Fruit fly (Drosophila melanogaster): ENCODE data around the gene CG6015.

The CG6015 gene

DNA sequence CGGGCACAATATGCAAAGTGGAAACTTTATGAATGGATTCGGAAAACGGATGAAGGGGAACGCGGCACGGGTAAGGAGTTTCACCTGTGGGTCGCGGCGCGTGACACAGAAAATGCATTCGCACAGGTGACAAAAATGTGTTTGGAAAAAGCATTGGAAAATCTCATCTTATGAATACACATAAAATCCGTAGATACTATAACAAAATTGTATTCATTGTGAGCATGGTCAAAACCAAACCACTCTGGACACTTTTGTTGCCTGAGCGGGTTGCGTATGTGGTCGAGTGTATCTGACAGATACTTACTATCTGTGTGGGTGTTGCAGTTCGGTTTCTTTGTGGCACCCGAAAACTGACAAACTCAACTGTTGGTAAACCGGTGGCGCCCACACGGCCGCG lies 5.4 kb upstream of the CG6015 start (continued):
- TF ChIP-seq CG3032 (tag; optimal IDR thresholded peaks at IDR 0.05) (peak; percentile 22), spab (GFP tag; optimal IDR thresholded peaks at IDR 0.05) (no peak), Eip93F (GFP tag; optimal IDR thresholded peaks at IDR 0.05) (no peak), CG6808 (GFP tag; optimal IDR thresholded peaks at IDR 0.05) (peak; percentile 21), eg (GFP tag; IDR thresholded peaks at IDR 0.05) (peak; percentile 94), lz (GFP tag; optimal IDR thresholded peaks at IDR 0.05) (peak; percentile 65), Ets21C (GFP tag; optimal IDR thresholded peaks at IDR 0.05) (no peak), CG11762 (GFP tag; optimal IDR thresholded peaks at IDR 0.05; ENCODE audit: insufficient read depth) (no peak), CG11902 (GFP tag; optimal IDR thresholded peaks at IDR 0.05) (peak; percentile 35)

DNA sequence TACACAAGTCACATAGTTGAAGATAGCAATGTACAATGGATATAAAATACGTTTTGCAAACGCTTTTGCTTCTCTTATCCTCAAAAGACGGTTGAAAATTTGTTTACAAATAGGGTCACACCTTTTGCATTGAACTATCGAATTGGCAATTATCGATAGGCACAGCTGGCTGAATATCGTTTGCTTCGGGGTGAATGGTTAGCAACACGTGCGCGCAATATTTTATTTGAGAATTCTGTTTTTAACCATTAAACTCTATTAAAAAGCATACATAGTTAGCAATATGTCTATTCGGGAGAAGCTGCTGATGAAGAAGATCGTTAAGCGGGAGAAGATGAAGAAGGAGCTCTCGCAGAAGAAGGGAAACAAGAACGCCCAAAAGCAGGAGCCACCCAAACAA lies 1.5 kb upstream of the CG6015 start:
- no peak for TF ChIP-seq CG15336 (GFP tag; IDR thresholded peaks at IDR 0.05)
- TF ChIP-seq Met (GFP tag; optimal IDR thresholded peaks at IDR 0.05) = no peak
- TF ChIP-seq CG6276 (GFP tag; optimal IDR thresholded peaks at IDR 0.05) = no peak
- TF ChIP-seq Hr38 (GFP tag; optimal IDR thresholded peaks at IDR 0.05) = no peak
- TF ChIP-seq ss (GFP tag; optimal IDR thresholded peaks at IDR 0.05) = no peak
- no peak for TF ChIP-seq Sox102F (GFP tag; optimal IDR thresholded peaks at IDR 0.05)
- TF ChIP-seq Ets21C (GFP tag; optimal IDR thresholded peaks at IDR 0.05) = no peak
- no peak for TF ChIP-seq CG10631 (GFP tag; optimal IDR thresholded peaks at IDR 0.05)
- TF ChIP-seq CG6163 (GFP tag; IDR thresholded peaks at IDR 0.05) = no peak
- TF ChIP-seq dac (GFP tag; optimal IDR thresholded peaks at IDR 0.05) = no peak
- TF ChIP-seq CG8119 (GFP tag; IDR thresholded peaks at IDR 0.05) = no peak
- no peak for TF ChIP-seq vri (GFP tag; optimal IDR thresholded peaks at IDR 0.05)
- TF ChIP-seq Eip78C (GFP tag) = no peak
- TF ChIP-seq salr (GFP tag; optimal IDR thresholded peaks at IDR 0.05) = no peak
- no peak for TF ChIP-seq Gug (GFP tag; IDR thresholded peaks at IDR 0.05)
- no peak for TF ChIP-seq CG7368 (GFP tag; optimal IDR thresholded peaks at IDR 0.05)
- no peak for TF ChIP-seq lz (GFP tag; optimal IDR thresholded peaks at IDR 0.05)
- TF ChIP-seq Blimp-1 (GFP tag; optimal IDR thresholded peaks at IDR 0.05) = no peak
- TF ChIP-seq CG6808 (GFP tag; optimal IDR thresholded peaks at IDR 0.05) = no peak
- no peak for TF ChIP-seq fkh (GFP tag; optimal IDR thresholded peaks at IDR 0.05)

DNA sequence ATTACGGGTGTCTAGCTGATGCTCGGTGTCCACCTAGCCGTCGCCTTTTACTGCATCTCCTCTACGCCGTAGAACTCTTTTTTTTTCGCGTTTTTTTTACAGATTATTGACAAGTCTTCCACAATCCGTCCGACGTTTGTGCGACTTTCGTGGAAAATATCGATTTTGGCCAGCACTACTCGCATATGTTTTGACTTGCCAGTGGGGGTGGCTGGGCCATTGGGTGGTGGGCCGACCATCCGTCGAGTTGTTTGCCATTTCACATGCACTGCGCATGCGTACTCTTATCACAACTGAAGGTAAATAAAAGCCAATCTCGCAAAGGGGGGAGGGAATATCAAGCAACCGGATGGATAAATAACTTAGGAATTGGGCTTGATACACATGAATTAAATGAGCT lies 2.3 kb downstream of the CG6015 start, which contains the start of gene CG13409:
CG13409 (minus strand) TSS at position 163 of the 400 bp plus-strand sequence.
- no peak for TF ChIP-seq CG11294 (GFP tag; IDR thresholded peaks at IDR 0.05)
- no peak for TF ChIP-seq CG1621 (tag; optimal IDR thresholded peaks at IDR 0.05)

DNA sequence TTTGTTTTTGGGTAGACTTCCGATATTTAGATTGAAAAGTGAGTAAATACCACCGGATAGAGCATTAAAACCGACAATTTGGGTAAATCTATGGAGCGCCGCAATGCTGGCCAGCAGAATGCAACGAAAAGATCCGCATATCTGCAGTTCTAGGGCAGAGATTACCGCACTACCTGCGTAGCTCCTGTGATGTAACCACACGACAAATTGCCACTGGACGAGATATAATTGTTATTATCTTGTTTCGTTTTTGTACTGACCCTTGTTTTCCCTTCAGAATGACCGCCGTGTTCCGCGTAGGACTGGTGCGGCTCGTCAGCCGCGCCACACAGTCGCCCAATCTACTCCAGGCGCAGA lies 6.4 kb downstream of the CG6015 start:
- TF ChIP-seq CG11294 (GFP tag; IDR thresholded peaks at IDR 0.05) = no peak
- TF ChIP-seq fd85E (GFP tag; optimal IDR thresholded peaks at IDR 0.05) = no peak
- no peak for TF ChIP-seq fkh (GFP tag; optimal IDR thresholded peaks at IDR 0.05)
- TF ChIP-seq CG6792 (GFP tag; optimal IDR thresholded peaks at IDR 0.05) = no peak
- TF ChIP-seq spab (GFP tag; optimal IDR thresholded peaks at IDR 0.05) = no peak
- TF ChIP-seq Met (GFP tag; optimal IDR thresholded peaks at IDR 0.05) = no peak
- no peak for TF ChIP-seq Sox15 (GFP tag; optimal IDR thresholded peaks at IDR 0.05)
- no peak for TF ChIP-seq Eip78C (GFP tag)
- no peak for TF ChIP-seq Eip93F (GFP tag; optimal IDR thresholded peaks at IDR 0.05)
- no peak for TF ChIP-seq CG6163 (GFP tag; IDR thresholded peaks at IDR 0.05)
- no peak for TF ChIP-seq lz (GFP tag; optimal IDR thresholded peaks at IDR 0.05)
- no peak for TF ChIP-seq CG31627 (GFP tag; optimal IDR thresholded peaks at IDR 0.05)
- TF ChIP-seq fd59A (GFP tag; optimal IDR thresholded peaks at IDR 0.05) = no peak
- TF ChIP-seq CG8632 (GFP tag; optimal IDR thresholded peaks at IDR 0.05) = no peak

Measured in whole organism, prepupa.